Worm (Caenorhabditis elegans) whole organism, L2 larva: Measurements from ENCODE around the gene egl-46.

Experiments
- F13H6.1 ChIP-seq: sonication (generic microtip); optimal IDR thresholded peaks from 2 replicates; lab custom pipeline; 2016; ENCODE audit warnings: missing genetic modification characterization, missing compliant biosample characterization
- Y55F3AM.14 ChIP-seq: fragments of 200-800 bp; sonication (Bioruptor generic); optimal IDR thresholded peaks from 2 replicates; lab custom pipeline; 2018; ENCODE audit warnings: mild to moderate bottlenecking, missing genetic modification characterization, missing compliant biosample characterization
- ZK546.5 ChIP-seq: sonication (generic microtip); optimal IDR thresholded peaks from 2 replicates; lab custom pipeline; 2017; ENCODE audit warnings: missing biosample characterization, missing genetic modification characterization
- aly-2 ChIP-seq: fragments of 150-350 bp; optimal IDR thresholded peaks from 2 replicates; lab custom pipeline; 2014; ENCODE audit warnings: missing biosample characterization, missing genetic modification characterization
- ama-1 ChIP-seq: fragments of 150-350 bp; optimal IDR thresholded peaks from 2 replicates; lab custom pipeline; 2018; ENCODE audit warnings: inconsistent platforms
- blmp-1 ChIP-seq: sonication (generic microtip); optimal IDR thresholded peaks from 2 replicates; lab custom pipeline; 2017; ENCODE audit warnings: missing genetic modification characterization, mild to moderate bottlenecking, missing compliant biosample characterization, antibody characterized with exemption, moderate library complexity; ENCODE audit not compliant: insufficient read depth
- ceh-16 ChIP-seq: fragments of 150-350 bp; optimal IDR thresholded peaks from 2 replicates; lab custom pipeline; 2014; ENCODE audit warnings: missing biosample characterization, missing genetic modification characterization
- crh-2 ChIP-seq: sonication (generic microtip); optimal IDR thresholded peaks from 2 replicates; lab custom pipeline; 2017; ENCODE audit warnings: missing biosample characterization, missing genetic modification characterization
- dmd-4 ChIP-seq: sonication (generic microtip); optimal IDR thresholded peaks from 2 replicates; lab custom pipeline; 2017; ENCODE audit warnings: missing biosample characterization, missing genetic modification characterization
- elt-3 ChIP-seq: sonication (generic microtip); optimal IDR thresholded peaks from 2 replicates; lab custom pipeline; 2017; ENCODE audit warnings: missing biosample characterization, missing genetic modification characterization
- fos-1 ChIP-seq: fragments of 150-350 bp; optimal IDR thresholded peaks from 2 replicates; lab custom pipeline; 2014; ENCODE audit warnings: missing biosample characterization, missing genetic modification characterization
- gmeb-1 ChIP-seq: fragments of 150-350 bp; optimal IDR thresholded peaks from 2 replicates; lab custom pipeline; 2014; ENCODE audit warnings: missing biosample characterization, missing genetic modification characterization
- lin-11 ChIP-seq: fragments of 150-350 bp; sonication (generic microtip); optimal IDR thresholded peaks from 2 replicates; lab custom pipeline; 2014; ENCODE audit warnings: missing biosample characterization, missing genetic modification characterization, inconsistent platforms, mixed read lengths
- lin-39 ChIP-seq: fragments of 150-350 bp; optimal IDR thresholded peaks from 2 replicates; lab custom pipeline; 2014; ENCODE audit warnings: missing biosample characterization, missing genetic modification reagents, missing genetic modification characterization
- mab-5 ChIP-seq: fragments of 150-350 bp; optimal IDR thresholded peaks from 2 replicates; lab custom pipeline; 2014; ENCODE audit warnings: missing biosample characterization, missing genetic modification characterization
- mbf-1 ChIP-seq: sonication (generic microtip); optimal IDR thresholded peaks from 2 replicates; lab custom pipeline; 2017; ENCODE audit warnings: missing biosample characterization, missing genetic modification characterization
- mdl-1 ChIP-seq, 2 experiments: fragments of 150-350 bp in 1 of 2; sonication (generic microtip) in 1 of 2; optimal IDR thresholded peaks; 2 replicates each; lab custom pipeline; 2017; ENCODE audit warnings: missing biosample characterization in 2 of 2, missing genetic modification characterization in 2 of 2
- nhr-12 ChIP-seq: fragments of 150-350 bp; optimal IDR thresholded peaks from 2 replicates; lab custom pipeline; 2014; ENCODE audit warnings: missing biosample characterization, missing genetic modification characterization
- nhr-21 ChIP-seq: fragments of 150-350 bp; optimal IDR thresholded peaks from 2 replicates; lab custom pipeline; 2014; ENCODE audit warnings: missing biosample characterization, missing genetic modification characterization
- nhr-237 ChIP-seq: fragments of 150-350 bp; optimal IDR thresholded peaks from 2 replicates; lab custom pipeline; 2014; ENCODE audit warnings: missing biosample characterization, missing genetic modification characterization
- nhr-25 ChIP-seq: fragments of 150-350 bp; sonication (generic microtip); optimal IDR thresholded peaks from 3 replicates; lab custom pipeline; 2014; ENCODE audit warnings: missing biosample characterization, missing genetic modification characterization
- nhr-77 ChIP-seq: fragments of 150-350 bp; optimal IDR thresholded peaks from 2 replicates; lab custom pipeline; 2014; ENCODE audit warnings: missing biosample characterization, missing genetic modification characterization
- skn-1 ChIP-seq: sonication (generic microtip); optimal IDR thresholded peaks from 2 replicates; lab custom pipeline; 2017; ENCODE audit warnings: missing biosample characterization, missing genetic modification characterization
- sma-3 ChIP-seq: sonication (generic microtip); optimal IDR thresholded peaks from 2 replicates; lab custom pipeline; 2016; ENCODE audit warnings: missing genetic modification reagents, missing genetic modification characterization, missing compliant biosample characterization
- sma-9 ChIP-seq, 2 experiments: fragments of 150-350 bp in 1 of 2; sonication (generic microtip) in 1 of 2; optimal IDR thresholded peaks; 2 replicates each; lab custom pipeline; 2014 to 2016; ENCODE audit warnings: missing genetic modification characterization in 2 of 2, mild to moderate bottlenecking in 1 of 2, missing biosample characterization in 1 of 2, missing compliant biosample characterization in 1 of 2, missing genetic modification reagents in 1 of 2, moderate library complexity in 1 of 2
- snpc-4 ChIP-seq: fragments of 150-350 bp; optimal IDR thresholded peaks from 2 replicates; lab custom pipeline; 2014; ENCODE audit warnings: missing biosample characterization, missing genetic modification characterization
- unc-39 ChIP-seq: fragments of 150-350 bp; optimal IDR thresholded peaks from 2 replicates; lab custom pipeline; 2014; ENCODE audit warnings: missing biosample characterization, missing genetic modification characterization
- unc-55 ChIP-seq: fragments of 150-350 bp; sonication (generic microtip); optimal IDR thresholded peaks from 3 replicates; lab custom pipeline; 2014; ENCODE audit warnings: missing biosample characterization, missing genetic modification reagents, missing genetic modification characterization
- zag-1 ChIP-seq: fragments of 150-350 bp; optimal IDR thresholded peaks from 2 replicates; lab custom pipeline; 2014; ENCODE audit warnings: missing biosample characterization, missing genetic modification characterization
- ztf-1 ChIP-seq: fragments of 200-800 bp; sonication (Bioruptor generic); conservative IDR thresholded peaks from 2 replicates; pipeline ENCODE4 v1.3.6; 2022; ENCODE audit warnings: missing genetic modification characterization, missing compliant biosample characterization
- ztf-11 ChIP-seq: sonication (generic microtip); optimal IDR thresholded peaks from 2 replicates; lab custom pipeline; 2017; ENCODE audit warnings: missing biosample characterization, missing genetic modification characterization
- ztf-4 ChIP-seq: fragments of 150-350 bp; optimal IDR thresholded peaks from 2 replicates; lab custom pipeline; 2014; ENCODE audit warnings: missing biosample characterization, missing genetic modification characterization

egl-46 gene

ce11 chrV:6669520-6669919 lies 11.9 kb downstream of the egl-46 start, which contains the start of gene cest-28:
Gene cest-28 (plus strand): TSS chrV:6669820.
- TF ChIP-seq gmeb-1 (tag; lab: Kevin White, UChicago) (no peak), mab-5 (tag; lab: Kevin White, UChicago) (no peak), mdl-1 (tag; optimal IDR thresholded peaks at IDR 0.05; lab: Kevin White, UChicago) (no peak), snpc-4 (tag; lab: Kevin White, UChicago) (no peak), ztf-4 (tag; lab: Kevin White, UChicago) (no peak), ztf-11 (tag; lab: Kevin White, UChicago) (no peak), dmd-4 (tag; lab: Kevin White, UChicago) (no peak), crh-2 (tag; lab: Kevin White, UChicago) (no peak), mbf-1 (tag; lab: Kevin White, UChicago) (no peak), skn-1 (tag; lab: Kevin White, UChicago) (no peak), lin-39 (tag; lab: Kevin White, UChicago) (no peak), ztf-1 (GFP tag; lab: Robert Waterston, UW) (no peak), elt-3 (tag; lab: Kevin White, UChicago) (no peak), ZK546.5 (tag; lab: Kevin White, UChicago) (no peak), ama-1 (lab: Kevin White, UChicago) (no peak), lin-11 (tag; lab: Kevin White, UChicago) (no peak), sma-3 (GFP tag; lab: Kevin White, UChicago) (no peak)

- TF ChIP-seq mdl-1 (tag; optimal IDR thresholded peaks at IDR 0.05; lab: Kevin White, UChicago) (no peak), blmp-1 (tag; lab: Kevin White, UChicago) (no peak), F13H6.1 (no peak), nhr-12 (no peak), sma-9 (GFP tag; optimal IDR thresholded peaks at IDR 0.05; lab: Kevin White, UChicago) (no peak), sma-9 (tag; optimal IDR thresholded peaks at IDR 0.05; lab: Kevin White, UChicago) (no peak), snpc-4 (tag; lab: Kevin White, UChicago) (no peak), nhr-77 (no peak), mab-5 (tag; lab: Kevin White, UChicago) (no peak), nhr-237 (tag; lab: Kevin White, UChicago) (no peak), nhr-25 (tag; lab: Kevin White, UChicago) (no peak), aly-2 (tag; lab: Kevin White, UChicago) (no peak)
These were observed 12.6 kb downstream of the egl-46 start, which contains the start of gene str-180 for ce11 chrV:6668741-6669140. Gene str-180 (minus strand): TSS chrV:6668841.

- TF ChIP-seq ztf-11 (tag; lab: Kevin White, UChicago) (no peak), gmeb-1 (tag; lab: Kevin White, UChicago) (no peak), sma-9 (GFP tag; optimal IDR thresholded peaks at IDR 0.05; lab: Kevin White, UChicago) (peak; percentile 40), sma-9 (tag; optimal IDR thresholded peaks at IDR 0.05; lab: Kevin White, UChicago) (no peak), fos-1 (tag; lab: Kevin White, UChicago) (peak; percentile 23)
These were observed 14.8 kb downstream of the egl-46 start for ce11 chrV:6666557-6666956.

DNA sequence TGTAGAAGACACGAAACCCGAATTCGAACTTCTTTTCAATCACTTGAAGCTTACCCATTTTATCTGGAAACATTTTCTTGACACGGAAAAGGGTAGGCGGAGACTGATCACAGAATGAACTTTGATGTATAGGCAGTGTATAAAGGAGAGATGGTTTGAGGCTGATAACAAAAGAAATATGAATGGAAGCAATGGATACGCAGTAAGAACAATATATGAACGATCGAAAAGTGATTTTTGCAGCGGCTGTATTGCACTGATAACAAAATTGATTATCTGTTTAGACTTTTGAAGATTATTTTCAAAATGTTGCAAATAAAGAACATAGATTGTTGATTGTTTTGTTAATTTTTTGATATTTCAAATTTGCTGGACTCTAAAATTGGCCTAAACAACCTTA lies 15.6 kb downstream of the egl-46 start, which contains the start of gene pmp-5:
Gene pmp-5 (minus strand): TSS at position 63 of the 400 bp plus-strand sequence.
- peak; percentile 31 for TF ChIP-seq fos-1 (tag; lab: Kevin White, UChicago)
- peak; percentile 82 for TF ChIP-seq sma-9 (GFP tag; optimal IDR thresholded peaks at IDR 0.05; lab: Kevin White, UChicago)
- TF ChIP-seq sma-9 (tag; optimal IDR thresholded peaks at IDR 0.05; lab: Kevin White, UChicago): no peak
- TF ChIP-seq elt-3 (tag; lab: Kevin White, UChicago): no peak
- no peak for TF ChIP-seq unc-39 (tag; lab: Kevin White, UChicago)
- TF ChIP-seq ztf-11 (tag; lab: Kevin White, UChicago): no peak
- TF ChIP-seq, all 48 proteins: peak for 2

- TF ChIP-seq dmd-4 (tag; lab: Kevin White, UChicago) (no peak), unc-39 (tag; lab: Kevin White, UChicago) (no peak), skn-1 (tag; lab: Kevin White, UChicago) (no peak), zag-1 (no peak), unc-55 (no peak), ztf-4 (tag; lab: Kevin White, UChicago) (no peak), ceh-16 (tag; lab: Kevin White, UChicago) (no peak), fos-1 (tag; lab: Kevin White, UChicago) (no peak), nhr-25 (tag; lab: Kevin White, UChicago) (no peak), blmp-1 (tag; lab: Kevin White, UChicago) (no peak), nhr-21 (tag; lab: Kevin White, UChicago) (no peak), ama-1 (lab: Kevin White, UChicago) (no peak), ztf-1 (GFP tag; lab: Robert Waterston, UW) (no peak), Y55F3AM.14 (GFP tag; lab: Kevin White, UChicago) (no peak)
These were observed 18.9 kb downstream of the egl-46 start for ce11 chrV:6662505-6662904.
